Worm (Caenorhabditis elegans) whole organism, L4 larva: ENCODE results near the gene let-653.

Source experiments
- aha-1 ChIP-seq: fragments of 150-350 bp; peaks from one replicate; lab custom pipeline; 2014; ENCODE audit warnings: missing biosample characterization, missing genetic modification characterization
- ceh-28 ChIP-seq: fragments of 150-350 bp; optimal IDR thresholded peaks from 2 replicates; lab custom pipeline; 2014; ENCODE audit warnings: missing biosample characterization, missing genetic modification reagents, missing genetic modification characterization
- ces-1 ChIP-seq: fragments of 150-350 bp; sonication (generic microtip); optimal IDR thresholded peaks from 4 replicates; lab custom pipeline; 2014; ENCODE audit warnings: missing biosample characterization, missing genetic modification reagents, missing genetic modification characterization
- egl-27 ChIP-seq: sonication (generic microtip); optimal IDR thresholded peaks from 3 replicates; lab custom pipeline; 2017; ENCODE audit warnings: missing biosample characterization, missing genetic modification reagents, missing genetic modification characterization
- lin-13 ChIP-seq: fragments of 150-350 bp; optimal IDR thresholded peaks from 2 replicates; lab custom pipeline; 2014; ENCODE audit warnings: missing biosample characterization, missing genetic modification reagents, missing genetic modification characterization
- mdl-1 ChIP-seq, 2 experiments: fragments of 150-350 bp in 1 of 2; sonication (generic microtip) in 1 of 2; optimal IDR thresholded peaks; 2 replicates each; lab custom pipeline; 2014 to 2017; ENCODE audit warnings: missing biosample characterization in 2 of 2, missing genetic modification characterization in 2 of 2
- mep-1 ChIP-seq: fragments of 150-350 bp; sonication (generic microtip); optimal IDR thresholded peaks from 3 replicates; lab custom pipeline; 2014; ENCODE audit warnings: missing biosample characterization, missing genetic modification characterization
- nhr-11 ChIP-seq: fragments of 150-350 bp; optimal IDR thresholded peaks from 2 replicates; lab custom pipeline; 2014; ENCODE audit warnings: missing biosample characterization, missing genetic modification characterization
- nhr-111 ChIP-seq: fragments of 200-800 bp; sonication (Bioruptor generic); optimal IDR thresholded peaks from 2 replicates; lab custom pipeline; 2018; ENCODE audit warnings: mild to moderate bottlenecking, missing genetic modification characterization, missing compliant biosample characterization
- saeg-2 ChIP-seq: fragments of 200-800 bp; sonication (Bioruptor generic); IDR thresholded peaks from 2 replicates; pipeline ENCODE4 v1.3.6; 2022; ENCODE audit warnings: missing genetic modification reagents, missing genetic modification characterization, missing compliant biosample characterization
- snpc-4 ChIP-seq: fragments of 150-350 bp; optimal IDR thresholded peaks from 2 replicates; lab custom pipeline; 2014; ENCODE audit warnings: missing biosample characterization, missing genetic modification characterization
- zag-1 ChIP-seq: fragments of 150-350 bp; optimal IDR thresholded peaks from 2 replicates; lab custom pipeline; 2014; ENCODE audit warnings: missing biosample characterization, missing genetic modification characterization
- zip-2 ChIP-seq: fragments of 150-350 bp; optimal IDR thresholded peaks from 2 replicates; lab custom pipeline; 2014; ENCODE audit warnings: missing biosample characterization, missing genetic modification characterization

ce11 chrIV:11893336-11893735 lies 7.9 kb downstream of the let-653 start:
- no peak for TF ChIP-seq ceh-28 (tag; lab: Kevin White, UChicago)
- TF ChIP-seq zag-1 (tag; lab: Kevin White, UChicago) = no peak
- no peak for TF ChIP-seq egl-27
- TF ChIP-seq mep-1 (tag; lab: Kevin White, UChicago) = no peak
- no peak for TF ChIP-seq lin-13 (GFP tag; lab: Kevin White, UChicago)
- no peak for TF ChIP-seq nhr-111
- no peak for TF ChIP-seq zip-2 (tag; lab: Kevin White, UChicago)
- TF ChIP-seq ces-1 = no peak
- TF ChIP-seq aha-1 (tag; lab: Kevin White, UChicago) = no peak
- no peak for TF ChIP-seq nhr-11 (tag; lab: Kevin White, UChicago)
- TF ChIP-seq snpc-4 (tag; lab: Kevin White, UChicago) = no peak
- TF ChIP-seq saeg-2 (GFP tag; lab: Robert Waterston, UW) = no peak
- no peak for TF ChIP-seq mdl-1 (tag; optimal IDR thresholded peaks at IDR 0.05; lab: Kevin White, UChicago)
